Fruit fly (Drosophila melanogaster) whole organism, embryonic: ENCODE data around the gene Or7a.

ENCODE experiments used
- Ada2b ChIP-seq: fragments of 200-800 bp; sonication (Bioruptor generic); IDR thresholded peaks from 2 replicates; pipeline ENCODE4 v1.3.6; 2022; ENCODE audit warnings: missing biosample characterization, missing genetic modification characterization
- BEAF-32 ChIP-seq: fragments of 200-800 bp; sonication (Bioruptor generic); optimal IDR thresholded peaks from 3 replicates; lab custom pipeline; 2017; ENCODE audit warnings: missing biosample characterization, missing genetic modification characterization, mild to moderate bottlenecking, moderate library complexity, missing genetic modification reagents
- C15 ChIP-seq: fragments of 200-800 bp; sonication (Bioruptor generic); IDR thresholded peaks from 3 replicates; pipeline ENCODE4 v1.3.6; 2022; ENCODE audit warnings: missing biosample characterization, missing genetic modification characterization
- CG10462 ChIP-seq: fragments of 200-800 bp; sonication (Bioruptor generic); optimal IDR thresholded peaks from 2 replicates; lab custom pipeline; 2016; ENCODE audit warnings: missing biosample characterization, missing genetic modification characterization
- CG12071 ChIP-seq: fragments of 200-800 bp; sonication (Bioruptor generic); optimal IDR thresholded peaks from 3 replicates; lab custom pipeline; 2018; ENCODE audit warnings: missing biosample characterization, mild to moderate bottlenecking, missing genetic modification characterization
- CG12104 ChIP-seq: fragments of 200-800 bp; sonication (Bioruptor generic); optimal IDR thresholded peaks from 3 replicates; lab custom pipeline; 2016; ENCODE audit warnings: missing biosample characterization, missing genetic modification characterization
- CG12155 ChIP-seq: fragments of 200-800 bp; sonication (Bioruptor generic); optimal IDR thresholded peaks from 3 replicates; lab custom pipeline; 2016; ENCODE audit warnings: missing biosample characterization, missing genetic modification characterization
- CG14860 ChIP-seq: fragments of 200-800 bp; sonication (Bioruptor generic); IDR thresholded peaks from 3 replicates; pipeline ENCODE4 v1.3.6; 2022; ENCODE audit warnings: missing biosample characterization, missing genetic modification characterization; ENCODE audit not compliant: partially characterized antibody
- CG15269 ChIP-seq: fragments of 200-800 bp; sonication (Bioruptor generic); optimal IDR thresholded peaks from 2 replicates; lab custom pipeline; 2018; ENCODE audit warnings: missing biosample characterization, mild to moderate bottlenecking, missing genetic modification characterization, moderate library complexity
- CG17802 ChIP-seq: fragments of 200-800 bp; sonication (Bioruptor generic); optimal IDR thresholded peaks from 2 replicates; lab custom pipeline; 2018; ENCODE audit warnings: missing biosample characterization, mild to moderate bottlenecking, missing genetic modification characterization, moderate library complexity
- CG18262 ChIP-seq: fragments of 200-800 bp; optimal IDR thresholded peaks from 3 replicates; lab custom pipeline; 2019; ENCODE audit warnings: missing biosample characterization, mild to moderate bottlenecking, missing genetic modification characterization, moderate library complexity
- CG2199 ChIP-seq: fragments of 200-800 bp; sonication (Bioruptor generic); IDR thresholded peaks from 3 replicates; pipeline ENCODE4 v1.3.6; 2022; ENCODE audit warnings: missing biosample characterization, missing genetic modification characterization
- CG2712 ChIP-seq: fragments of 200-800 bp; optimal IDR thresholded peaks from 3 replicates; lab custom pipeline; 2019; ENCODE audit warnings: missing biosample characterization, mild to moderate bottlenecking, missing genetic modification characterization, moderate library complexity
- CG3065 ChIP-seq: fragments of 200-800 bp; sonication (Bioruptor generic); optimal IDR thresholded peaks from 2 replicates; lab custom pipeline; 2016; ENCODE audit warnings: missing biosample characterization, missing genetic modification characterization
- CG3281 ChIP-seq: fragments of 200-800 bp; sonication (Bioruptor generic); optimal IDR thresholded peaks from 3 replicates; lab custom pipeline; 2017; ENCODE audit warnings: missing biosample characterization, mild to moderate bottlenecking, missing genetic modification characterization
- CG3407 ChIP-seq: fragments of 200-800 bp; sonication (Bioruptor generic); optimal IDR thresholded peaks from 2 replicates; lab custom pipeline; 2018; ENCODE audit warnings: missing biosample characterization, mild to moderate bottlenecking, missing genetic modification characterization
- CG6683 ChIP-seq: fragments of 200-800 bp; sonication (Bioruptor generic); optimal IDR thresholded peaks from 2 replicates; lab custom pipeline; 2017; ENCODE audit warnings: missing biosample characterization, mild to moderate bottlenecking, missing genetic modification characterization, missing genetic modification reagents
- CG6791 ChIP-seq: fragments of 200-800 bp; sonication (Bioruptor generic); IDR thresholded peaks from 3 replicates; pipeline ENCODE4 v1.3.6; 2022; ENCODE audit warnings: missing biosample characterization, missing genetic modification characterization; ENCODE audit not compliant: partially characterized antibody
- CG7556 ChIP-seq: fragments of 200-800 bp; sonication (Bioruptor generic); optimal IDR thresholded peaks from 2 replicates; lab custom pipeline; 2017; ENCODE audit warnings: missing biosample characterization, mild to moderate bottlenecking, missing genetic modification characterization
- CG8924 ChIP-seq: fragments of 200-800 bp; optimal IDR thresholded peaks from 3 replicates; lab custom pipeline; 2019; ENCODE audit warnings: missing biosample characterization, mild to moderate bottlenecking, missing genetic modification characterization, moderate library complexity
- CG9876 ChIP-seq: fragments of 200-800 bp; sonication (Bioruptor generic); optimal IDR thresholded peaks from 2 replicates; lab custom pipeline; 2016; ENCODE audit warnings: missing biosample characterization, missing genetic modification characterization
- Dp ChIP-seq: fragments of 200-800 bp; sonication (Bioruptor generic); optimal IDR thresholded peaks from 2 replicates; lab custom pipeline; 2018; ENCODE audit warnings: missing biosample characterization, mild to moderate bottlenecking, missing genetic modification characterization, moderate library complexity
- Eip74EF ChIP-seq, 2 experiments: fragments of 200-800 bp in 1 of 2; fragments of >200 bp in 1 of 2; sonication (Bioruptor generic) in 1 of 2; optimal IDR thresholded peaks; 2 replicates each; lab custom pipeline; 2017 to 2019; ENCODE audit warnings: missing biosample characterization in 2 of 2, missing genetic modification characterization in 2 of 2, mild to moderate bottlenecking in 1 of 2, moderate library complexity in 1 of 2
- GATAe ChIP-seq: fragments of 200-800 bp; sonication (Bioruptor generic); conservative IDR thresholded peaks from 2 replicates; pipeline ENCODE4 v1.3.6; 2022; ENCODE audit warnings: missing biosample characterization, missing genetic modification characterization
- HLH3B ChIP-seq: fragments of 200-800 bp; sonication (Bioruptor generic); IDR thresholded peaks from 2 replicates; pipeline ENCODE4 v1.3.6; 2022; ENCODE audit warnings: missing biosample characterization, missing genetic modification characterization
- HLH54F ChIP-seq: fragments of 200-800 bp; sonication (Bioruptor generic); optimal IDR thresholded peaks from 3 replicates; lab custom pipeline; 2016; ENCODE audit warnings: missing biosample characterization, missing genetic modification characterization
- Mrtf ChIP-seq: fragments of 200-800 bp; sonication (Bioruptor generic); IDR thresholded peaks from 3 replicates; pipeline ENCODE4 v1.3.6; 2022; ENCODE audit warnings: missing biosample characterization, missing genetic modification characterization
- NfI ChIP-seq: fragments of 200-800 bp; sonication (Bioruptor generic); optimal IDR thresholded peaks from 3 replicates; lab custom pipeline; 2018; ENCODE audit warnings: missing biosample characterization, mild to moderate bottlenecking, missing genetic modification characterization, moderate library complexity
- ara ChIP-seq: fragments of 200-800 bp; sonication (Bioruptor generic); IDR thresholded peaks from 2 replicates; pipeline ENCODE4 v1.3.6; 2022; ENCODE audit warnings: missing biosample characterization, missing genetic modification characterization
- bowl ChIP-seq: fragments of 200-800 bp; sonication (Bioruptor generic); IDR thresholded peaks from 2 replicates; pipeline ENCODE4 v1.3.6; 2022; ENCODE audit warnings: missing biosample characterization, missing genetic modification characterization
- btn ChIP-seq: fragments of 200-800 bp; sonication (Bioruptor generic); optimal IDR thresholded peaks from 2 replicates; lab custom pipeline; 2016; ENCODE audit warnings: missing biosample characterization, missing genetic modification characterization
- croc ChIP-seq: fragments of 200-800 bp; sonication (Bioruptor generic); conservative IDR thresholded peaks from 3 replicates; pipeline ENCODE4 v1.3.6; 2022; ENCODE audit warnings: missing biosample characterization, missing genetic modification characterization
- crol ChIP-seq: fragments of 200-800 bp; sonication (Bioruptor generic); IDR thresholded peaks from 2 replicates; pipeline ENCODE4 v1.3.6; 2022; ENCODE audit warnings: missing biosample characterization, missing genetic modification characterization
- dimm ChIP-seq: fragments of 200-800 bp; sonication (Bioruptor generic); IDR thresholded peaks from 2 replicates; pipeline ENCODE4 v1.3.6; 2022; ENCODE audit warnings: missing biosample characterization, missing genetic modification characterization
- eyg ChIP-seq: fragments of 200-800 bp; sonication (Bioruptor generic); optimal IDR thresholded peaks from 3 replicates; lab custom pipeline; 2016; ENCODE audit warnings: missing biosample characterization, missing genetic modification characterization
- fru ChIP-seq: fragments of >200 bp; optimal IDR thresholded peaks from 2 replicates; lab custom pipeline; 2017
- gt ChIP-seq: fragments of 200-800 bp; sonication (Bioruptor generic); IDR thresholded peaks from 2 replicates; pipeline ENCODE4 v1.3.6; 2022; ENCODE audit warnings: missing biosample characterization, missing genetic modification characterization
- inv ChIP-seq: fragments of 200-800 bp; sonication (Bioruptor generic); IDR thresholded peaks from 2 replicates; pipeline ENCODE4 v1.3.6; 2022; ENCODE audit warnings: missing biosample characterization, missing genetic modification characterization; ENCODE audit not compliant: partially characterized antibody
- jigr1 ChIP-seq: fragments of 200-800 bp; sonication (Bioruptor generic); IDR thresholded peaks from 3 replicates; pipeline ENCODE4 v1.3.6; 2022; ENCODE audit warnings: missing biosample characterization, missing genetic modification characterization
- jing ChIP-seq: fragments of 200-800 bp; sonication (Bioruptor generic); optimal IDR thresholded peaks from 2 replicates; lab custom pipeline; 2018; ENCODE audit warnings: missing biosample characterization, mild to moderate bottlenecking, missing genetic modification characterization
- nau ChIP-seq: fragments of 200-800 bp; sonication (Bioruptor generic); optimal IDR thresholded peaks from 3 replicates; lab custom pipeline; 2017; ENCODE audit warnings: missing biosample characterization, mild to moderate bottlenecking, missing genetic modification characterization, missing genetic modification reagents
- pum ChIP-seq: fragments of 200-800 bp; sonication (Bioruptor generic); optimal IDR thresholded peaks from 2 replicates; lab custom pipeline; 2016; ENCODE audit warnings: missing biosample characterization, missing genetic modification characterization
- row ChIP-seq: fragments of 200-800 bp; sonication (Bioruptor generic); IDR thresholded peaks from 3 replicates; pipeline ENCODE4 v1.3.6; 2022; ENCODE audit warnings: missing biosample characterization, missing genetic modification characterization
- sima ChIP-seq: fragments of 200-800 bp; sonication (Bioruptor generic); optimal IDR thresholded peaks from 2 replicates; lab custom pipeline; 2016; ENCODE audit warnings: missing biosample characterization, missing genetic modification characterization
- tap ChIP-seq: fragments of 200-800 bp; optimal IDR thresholded peaks from 3 replicates; lab custom pipeline; 2019; ENCODE audit warnings: missing biosample characterization, mild to moderate bottlenecking, missing genetic modification characterization, moderate library complexity
- tgo ChIP-seq: fragments of 200-800 bp; sonication (Bioruptor generic); IDR thresholded peaks from 3 replicates; pipeline ENCODE4 v1.3.6; 2022; ENCODE audit warnings: missing biosample characterization, missing genetic modification characterization
- tx ChIP-seq: fragments of 200-800 bp; sonication (Bioruptor generic); optimal IDR thresholded peaks from 2 replicates; lab custom pipeline; 2016; ENCODE audit warnings: missing biosample characterization, missing genetic modification characterization
- z ChIP-seq: fragments of 200-800 bp; sonication (Bioruptor generic); IDR thresholded peaks from 3 replicates; pipeline ENCODE4 v1.3.6; 2022; ENCODE audit warnings: missing biosample characterization, missing genetic modification characterization
- zen2 ChIP-seq: fragments of 200-800 bp; sonication (Bioruptor generic); IDR thresholded peaks from 3 replicates; pipeline ENCODE4 v1.3.6; 2022; ENCODE audit warnings: missing biosample characterization, missing genetic modification characterization; ENCODE audit not compliant: partially characterized antibody
- zfh1 ChIP-seq: fragments of 200-800 bp; sonication (Bioruptor generic); IDR thresholded peaks from 3 replicates; pipeline ENCODE4 v1.3.6; 2022; ENCODE audit warnings: missing biosample characterization, missing genetic modification characterization
- zfh2 ChIP-seq: fragments of 200-800 bp; sonication (Bioruptor generic); optimal IDR thresholded peaks from 2 replicates; lab custom pipeline; 2016; ENCODE audit warnings: missing biosample characterization, missing genetic modification characterization

Gene Or7a

DNA sequence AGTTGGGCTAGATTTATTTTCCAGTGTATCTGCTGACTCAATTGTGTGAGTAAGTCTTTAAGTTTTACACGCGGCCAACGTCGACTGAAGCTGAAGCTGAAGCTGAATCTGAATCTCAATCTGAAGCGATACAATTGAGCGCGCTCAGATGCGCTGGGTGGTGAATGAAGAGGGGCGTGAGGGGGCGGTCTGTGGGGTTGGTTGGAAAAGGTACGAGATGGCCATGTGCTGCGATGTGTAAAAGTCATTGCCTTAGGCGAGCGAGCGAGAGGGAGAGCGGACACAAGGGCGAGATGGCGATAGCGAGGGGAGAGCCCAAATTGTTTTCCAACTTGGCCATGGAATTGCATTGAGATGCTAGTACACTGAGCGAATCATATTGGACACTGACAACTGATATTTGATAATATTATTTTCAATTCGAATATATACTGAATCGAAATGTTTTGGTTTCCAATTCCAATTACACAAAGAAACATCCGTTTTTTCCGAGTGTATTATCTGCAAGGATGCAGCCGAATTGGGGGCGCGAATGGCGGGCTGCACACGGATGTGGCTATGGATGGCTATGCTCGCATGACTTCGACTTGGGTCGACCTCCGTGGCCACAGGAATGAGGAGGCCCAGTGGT is 31.2 kb upstream of the Or7a start (continued):
- no peak for TF ChIP-seq pum (GFP tag; lab: Kevin White, UChicago)
- TF ChIP-seq gt (GFP tag; lab: Robert Waterston, UW): no peak
- TF ChIP-seq sima: no peak
- no peak for TF ChIP-seq tx (GFP tag; lab: Kevin White, UChicago)
- TF ChIP-seq fru: no peak
- 0 out of 3 replicates have a peak, but pooled peaks have one; percentile 17 for TF ChIP-seq jigr1 (GFP tag; lab: Robert Waterston, UW)
- peak; percentile 84 for TF ChIP-seq crol
- peak; percentile 20 for TF ChIP-seq CG3407 (GFP tag; lab: Kevin White, UChicago)
- peak; percentile 51 for TF ChIP-seq CG2712 (tag; lab: Kevin White, UChicago)
- TF ChIP-seq Eip74EF (GFP tag; optimal IDR thresholded peaks at IDR 0.05; lab: Kevin White, UChicago): no peak
- TF ChIP-seq CG9876 (GFP tag; lab: Kevin White, UChicago): no peak
- no peak for TF ChIP-seq C15 (GFP tag; lab: Robert Waterston, UW)
- no peak for TF ChIP-seq bowl (GFP tag; lab: Robert Waterston, UW)
- TF ChIP-seq CG6791 (GFP tag; lab: Robert Waterston, UW): no peak
- no peak for TF ChIP-seq GATAe (GFP tag; lab: Robert Waterston, UW)
- TF ChIP-seq btn (GFP tag; lab: Kevin White, UChicago): no peak
- TF ChIP-seq CG7556 (GFP tag; lab: Kevin White, UChicago): no peak
- peak; percentile 52 for TF ChIP-seq CG15269 (tag; lab: Kevin White, UChicago)
- TF ChIP-seq CG3065: no peak
- peak; percentile 61 for TF ChIP-seq Ada2b
- no peak for TF ChIP-seq CG14860 (GFP tag; lab: Robert Waterston, UW)
- peak; percentile 40 for TF ChIP-seq NfI
- TF ChIP-seq CG12104 (GFP tag; lab: Kevin White, UChicago): no peak
- no peak for TF ChIP-seq eyg (GFP tag; lab: Kevin White, UChicago)
- no peak for TF ChIP-seq dimm
- no peak for TF ChIP-seq CG3281 (GFP tag; lab: Kevin White, UChicago)
- no peak for TF ChIP-seq CG6683 (GFP tag; lab: Kevin White, UChicago)
- TF ChIP-seq CG2199 (GFP tag; lab: Robert Waterston, UW): no peak
- TF ChIP-seq nau (GFP tag; lab: Kevin White, UChicago): peak; percentile 11
- TF ChIP-seq CG10462 (GFP tag; lab: Kevin White, UChicago): no peak
- TF ChIP-seq row: peak; percentile 43
- peak; percentile 58; the same call in 1 of the 3 replicates for TF ChIP-seq zfh1 (GFP tag; lab: Robert Waterston, UW)
- TF ChIP-seq jing (GFP tag; lab: Kevin White, UChicago): peak; percentile 1
- peak; percentile 76; the same call in 2 of the 3 replicates for TF ChIP-seq z (GFP tag; lab: Robert Waterston, UW)
- no peak for TF ChIP-seq BEAF-32 (GFP tag; lab: Kevin White, UChicago)
- TF ChIP-seq CG8924 (tag; lab: Kevin White, UChicago): no peak
- peak; percentile 3 for TF ChIP-seq CG17802 (tag; lab: Kevin White, UChicago)
- TF ChIP-seq CG12155 (GFP tag; lab: Kevin White, UChicago): no peak
- no peak for TF ChIP-seq Dp
- TF ChIP-seq croc (GFP tag; lab: Robert Waterston, UW): peak; percentile 34; the same call in 2 of the 3 replicates
- TF ChIP-seq HLH3B (GFP tag; lab: Robert Waterston, UW): peak; percentile 65
- TF ChIP-seq zfh2 (GFP tag; lab: Kevin White, UChicago): no peak
- peak; percentile 17 for TF ChIP-seq tap (tag; lab: Kevin White, UChicago)
- peak; percentile 61; the same call in 2 of the 3 replicates for TF ChIP-seq Mrtf (GFP tag; lab: Robert Waterston, UW)
- TF ChIP-seq tgo (GFP tag; lab: Robert Waterston, UW): peak; percentile 52; the same call in 2 of the 3 replicates
- TF ChIP-seq CG18262: peak; percentile 25
- TF ChIP-seq zen2 (GFP tag; lab: Robert Waterston, UW): no peak
- peak; percentile 15 for TF ChIP-seq HLH54F (GFP tag; lab: Kevin White, UChicago)
- no peak for TF ChIP-seq inv (GFP tag; lab: Robert Waterston, UW)
- TF ChIP-seq ara: peak; percentile 40; the same call in 1 of the 2 replicates
- peak; percentile 47 for TF ChIP-seq CG12071
